Worm (Caenorhabditis elegans): Measurements from ENCODE around the gene C16D9.4.

ce11 chrV:8219550-8219949, 23.1 kb downstream of the C16D9.4 start:
- TF ChIP-seq snpc-1.2 (GFP tag; IDR thresholded peaks at IDR 0.05) (no peak), nhr-25 (tag; optimal IDR thresholded peaks at IDR 0.05; ENCODE audit: borderline replicate concordance, insufficient read depth) (no peak)
